Worm (Caenorhabditis elegans) whole organism, midembryonic: Measurements from ENCODE around the gene glt-7.

Source experiments
- T22C8.4 ChIP-seq: fragments of 200-800 bp; sonication (Bioruptor generic); IDR thresholded peaks from 2 replicates; pipeline ENCODE4 v1.3.6; 2022; ENCODE audit warnings: missing genetic modification characterization, missing compliant biosample characterization
- flt-1 ChIP-seq: fragments of 200-800 bp; sonication (Bioruptor generic); IDR thresholded peaks from 2 replicates; pipeline ENCODE4 v1.3.6; 2022; ENCODE audit warnings: missing genetic modification characterization, missing compliant biosample characterization
- ref-1 ChIP-seq: fragments of 200-800 bp; sonication (Bioruptor generic); conservative IDR thresholded peaks from 2 replicates; pipeline ENCODE4 v1.3.6; 2022; ENCODE audit warnings: missing genetic modification reagents, missing genetic modification characterization, missing compliant biosample characterization
- tab-1 ChIP-seq: fragments of 200-800 bp; sonication (Bioruptor generic); IDR thresholded peaks from 2 replicates; pipeline ENCODE4 v1.3.6; 2022; ENCODE audit warnings: missing genetic modification characterization, missing compliant biosample characterization
- ztf-29 ChIP-seq: fragments of 200-800 bp; sonication (Bioruptor generic); IDR thresholded peaks from 2 replicates; pipeline ENCODE4 v1.3.6; 2022; ENCODE audit warnings: missing genetic modification reagents, missing genetic modification characterization, missing compliant biosample characterization

- TF ChIP-seq tab-1 (GFP tag; lab: Robert Waterston, UW) (no peak), T22C8.4 (no peak), ztf-29 (GFP tag; lab: Robert Waterston, UW) (no peak), flt-1 (no peak), ref-1 (no peak)
These were observed 52.1 kb downstream of the glt-7 start for ce11 chrIV:584039-584438.
